Worm (Caenorhabditis elegans) whole organism, L1 larva: ENCODE measurements around the gene F53A2.3.

ENCODE experiments used
- C04F5.9 ChIP-seq: sonication (generic microtip); optimal IDR thresholded peaks from 2 replicates; lab custom pipeline; 2016; ENCODE audit warnings: missing genetic modification characterization, missing compliant biosample characterization
- C16A3.4 ChIP-seq: fragments of 150-350 bp; optimal IDR thresholded peaks from 2 replicates; lab custom pipeline; 2014; ENCODE audit warnings: missing biosample characterization, missing genetic modification characterization
- C34B4.2 ChIP-seq: sonication (generic microtip); optimal IDR thresholded peaks from 2 replicates; lab custom pipeline; 2017; ENCODE audit warnings: mild to moderate bottlenecking, missing genetic modification characterization, missing compliant biosample characterization
- Y116A8C.19 ChIP-seq: sonication (generic microtip); optimal IDR thresholded peaks from 2 replicates; lab custom pipeline; 2016; ENCODE audit warnings: missing compliant biosample characterization, missing genetic modification characterization, borderline replicate concordance
- aha-1 ChIP-seq: fragments of 150-350 bp; optimal IDR thresholded peaks from 2 replicates; lab custom pipeline; 2014; ENCODE audit warnings: missing biosample characterization, missing genetic modification characterization
- alr-1 ChIP-seq: fragments of 200-800 bp; sonication (Bioruptor generic); optimal IDR thresholded peaks from 2 replicates; lab custom pipeline; 2018; ENCODE audit warnings: borderline replicate concordance, mild to moderate bottlenecking, missing genetic modification characterization, missing compliant biosample characterization
- aly-2 ChIP-seq: fragments of 150-350 bp; optimal IDR thresholded peaks from 2 replicates; lab custom pipeline; 2014; ENCODE audit warnings: missing biosample characterization, missing genetic modification characterization
- ama-1 ChIP-seq: fragments of 150-350 bp; optimal IDR thresholded peaks from 2 replicates; lab custom pipeline; 2014
- blmp-1 ChIP-seq: fragments of 150-350 bp; optimal IDR thresholded peaks from 2 replicates; lab custom pipeline; 2014; ENCODE audit warnings: missing biosample characterization, missing genetic modification characterization
- ceh-63 ChIP-seq: fragments of 200-800 bp; sonication (Bioruptor generic); optimal IDR thresholded peaks from 2 replicates; lab custom pipeline; 2018; ENCODE audit warnings: mild to moderate bottlenecking, missing genetic modification characterization, missing compliant biosample characterization
- ceh-8 ChIP-seq: fragments of 200-800 bp; sonication (Bioruptor generic); optimal IDR thresholded peaks from 2 replicates; lab custom pipeline; 2018; ENCODE audit warnings: mild to moderate bottlenecking, missing genetic modification characterization, moderate library complexity, missing compliant biosample characterization
- ceh-88 ChIP-seq: fragments of 200-800 bp; sonication (Bioruptor generic); IDR thresholded peaks from 2 replicates; pipeline ENCODE4 v1.3.6; 2022; ENCODE audit warnings: missing genetic modification characterization, missing compliant biosample characterization
- ceh-90 ChIP-seq: sonication (generic microtip); optimal IDR thresholded peaks from 2 replicates; lab custom pipeline; 2016; ENCODE audit warnings: missing genetic modification characterization, missing compliant biosample characterization
- efl-1 ChIP-seq, 4 experiments: fragments of 150-350 bp; optimal IDR thresholded peaks in 3 of 4; peaks in 1 of 4; 1 replicate in 1 of 4; 2 replicates in 3 of 4; lab custom pipeline; 2014; ENCODE audit warnings: missing biosample characterization in 2 of 4, missing genetic modification characterization in 2 of 4, missing genetic modification reagents in 2 of 4
- efl-3 ChIP-seq: fragments of 200-800 bp; sonication (Bioruptor generic); optimal IDR thresholded peaks from 2 replicates; lab custom pipeline; 2018; ENCODE audit warnings: mild to moderate bottlenecking, missing genetic modification characterization, missing compliant biosample characterization
- egl-27 ChIP-seq, 2 experiments: fragments of 150-350 bp in 1 of 2; sonication (generic microtip); optimal IDR thresholded peaks; 3 replicates each; lab custom pipeline; 2017 to 2018; ENCODE audit warnings: missing biosample characterization in 2 of 2, missing genetic modification characterization in 2 of 2, missing genetic modification reagents in 2 of 2
- elt-2 ChIP-seq: sonication (generic microtip); optimal IDR thresholded peaks from 2 replicates; lab custom pipeline; 2016; ENCODE audit warnings: missing genetic modification characterization, mild to moderate bottlenecking, inconsistent platforms, missing compliant biosample characterization, missing genetic modification reagents
- elt-3 ChIP-seq, 6 experiments: fragments of 150-350 bp in 1 of 6; sonication (generic microtip); optimal IDR thresholded peaks; 2 replicates each; lab custom pipeline; 2017 to 2018; ENCODE audit warnings: missing biosample characterization in 6 of 6, missing genetic modification characterization in 6 of 6, inconsistent platforms in 1 of 6
- fkh-4 ChIP-seq: sonication (generic microtip); optimal IDR thresholded peaks from 2 replicates; lab custom pipeline; 2016; ENCODE audit warnings: missing compliant biosample characterization, missing genetic modification characterization, borderline replicate concordance
- fkh-8 ChIP-seq: sonication (generic microtip); optimal IDR thresholded peaks from 2 replicates; lab custom pipeline; 2016; ENCODE audit warnings: mild to moderate bottlenecking, missing genetic modification characterization, missing compliant biosample characterization
- fos-1 ChIP-seq: fragments of 150-350 bp; optimal IDR thresholded peaks from 2 replicates; lab custom pipeline; 2014; ENCODE audit warnings: missing biosample characterization, missing genetic modification characterization
- hlh-4 ChIP-seq: sonication (generic microtip); optimal IDR thresholded peaks from 2 replicates; lab custom pipeline; 2016; ENCODE audit warnings: mild to moderate bottlenecking, missing genetic modification characterization, missing compliant biosample characterization
- hpl-2 ChIP-seq: fragments of 150-350 bp; optimal IDR thresholded peaks from 2 replicates; lab custom pipeline; 2014; ENCODE audit warnings: missing biosample characterization, missing genetic modification reagents, missing genetic modification characterization
- irx-1 ChIP-seq: sonication (generic microtip); optimal IDR thresholded peaks from 2 replicates; lab custom pipeline; 2016; ENCODE audit warnings: missing genetic modification characterization, missing compliant biosample characterization
- isw-1 ChIP-seq: fragments of 200-800 bp; sonication (Bioruptor generic); IDR thresholded peaks from 2 replicates; pipeline ENCODE4 v1.3.6; 2022; ENCODE audit warnings: missing genetic modification characterization, missing compliant biosample characterization
- jun-1 ChIP-seq: fragments of 150-350 bp; optimal IDR thresholded peaks from 2 replicates; lab custom pipeline; 2014; ENCODE audit warnings: missing biosample characterization, missing genetic modification reagents, missing genetic modification characterization
- lin-13 ChIP-seq: fragments of 150-350 bp; optimal IDR thresholded peaks from 2 replicates; lab custom pipeline; 2014; ENCODE audit warnings: missing biosample characterization, missing genetic modification reagents, missing genetic modification characterization
- lin-14 ChIP-seq: fragments of 200-800 bp; sonication (Bioruptor generic); optimal IDR thresholded peaks from 2 replicates; lab custom pipeline; 2018; ENCODE audit warnings: mild to moderate bottlenecking, missing genetic modification characterization, moderate library complexity, missing compliant biosample characterization
- lin-15B ChIP-seq: fragments of 150-350 bp; sonication (generic microtip); optimal IDR thresholded peaks from 3 replicates; lab custom pipeline; 2014; ENCODE audit warnings: missing biosample characterization, missing genetic modification characterization
- lin-39 ChIP-seq: fragments of 150-350 bp; optimal IDR thresholded peaks from 2 replicates; lab custom pipeline; 2014; ENCODE audit warnings: missing biosample characterization, missing genetic modification reagents, missing genetic modification characterization
- mab-9 ChIP-seq: fragments of 200-800 bp; sonication (Bioruptor generic); IDR thresholded peaks from 2 replicates; pipeline ENCODE4 v1.3.6; 2022; ENCODE audit warnings: missing genetic modification reagents, missing genetic modification characterization, missing compliant biosample characterization
- mdl-1 ChIP-seq, 2 experiments: fragments of 150-350 bp; optimal IDR thresholded peaks; 2 replicates each; lab custom pipeline; 2014 to 2017; ENCODE audit warnings: missing biosample characterization in 2 of 2, missing genetic modification characterization in 2 of 2, inconsistent platforms in 1 of 2
- mef-2 ChIP-seq: fragments of 150-350 bp; optimal IDR thresholded peaks from 2 replicates; lab custom pipeline; 2014; ENCODE audit warnings: missing biosample characterization, missing genetic modification characterization
- mep-1 ChIP-seq: fragments of 150-350 bp; optimal IDR thresholded peaks from 2 replicates; lab custom pipeline; 2014; ENCODE audit warnings: missing biosample characterization, missing genetic modification characterization
- nhr-11 ChIP-seq: fragments of 150-350 bp; optimal IDR thresholded peaks from 2 replicates; lab custom pipeline; 2014; ENCODE audit warnings: missing biosample characterization, missing genetic modification characterization
- nhr-12 ChIP-seq: sonication (generic microtip); optimal IDR thresholded peaks from 2 replicates; lab custom pipeline; 2017; ENCODE audit warnings: missing biosample characterization, missing genetic modification characterization
- nhr-20 ChIP-seq: sonication (generic microtip); optimal IDR thresholded peaks from 2 replicates; lab custom pipeline; 2016; ENCODE audit warnings: mild to moderate bottlenecking, missing genetic modification characterization, missing compliant biosample characterization
- nhr-237 ChIP-seq: fragments of 150-350 bp; optimal IDR thresholded peaks from 2 replicates; lab custom pipeline; 2014; ENCODE audit warnings: missing biosample characterization, missing genetic modification characterization
- nhr-28 ChIP-seq: fragments of 150-350 bp; optimal IDR thresholded peaks from 2 replicates; lab custom pipeline; 2014; ENCODE audit warnings: missing biosample characterization, missing genetic modification characterization
- nhr-47 ChIP-seq: sonication (generic microtip); optimal IDR thresholded peaks from 2 replicates; lab custom pipeline; 2016; ENCODE audit warnings: mild to moderate bottlenecking, missing genetic modification characterization, moderate library complexity, missing compliant biosample characterization
- nhr-71 ChIP-seq: sonication (generic microtip); optimal IDR thresholded peaks from 2 replicates; lab custom pipeline; 2016; ENCODE audit warnings: mild to moderate bottlenecking, missing genetic modification characterization, moderate library complexity, missing compliant biosample characterization
- nhr-76 ChIP-seq: sonication (generic microtip); optimal IDR thresholded peaks from 2 replicates; lab custom pipeline; 2017; ENCODE audit warnings: missing biosample characterization, missing genetic modification characterization
- nhr-84 ChIP-seq: sonication (generic microtip); optimal IDR thresholded peaks from 2 replicates; lab custom pipeline; 2017; ENCODE audit warnings: missing biosample characterization, missing genetic modification characterization
- nhr-90 ChIP-seq: sonication (generic microtip); optimal IDR thresholded peaks from 2 replicates; lab custom pipeline; 2016; ENCODE audit warnings: mild to moderate bottlenecking, missing genetic modification characterization, missing compliant biosample characterization; ENCODE audit not compliant: poor library complexity
- pag-3 ChIP-seq: sonication (generic microtip); optimal IDR thresholded peaks from 2 replicates; lab custom pipeline; 2017; ENCODE audit warnings: missing genetic modification characterization, mild to moderate bottlenecking, missing compliant biosample characterization, antibody characterized with exemption, borderline replicate concordance; ENCODE audit not compliant: insufficient read depth
- pax-3 ChIP-seq: fragments of 200-800 bp; sonication (Bioruptor generic); optimal IDR thresholded peaks from 2 replicates; lab custom pipeline; 2018; ENCODE audit warnings: mild to moderate bottlenecking, missing genetic modification characterization, moderate library complexity, missing compliant biosample characterization
- pqm-1 ChIP-seq: sonication (generic microtip); optimal IDR thresholded peaks from 3 replicates; lab custom pipeline; 2017; ENCODE audit warnings: missing biosample characterization, missing genetic modification characterization
- rnt-1 ChIP-seq: sonication (generic microtip); optimal IDR thresholded peaks from 2 replicates; lab custom pipeline; 2016; ENCODE audit warnings: mild to moderate bottlenecking, missing genetic modification characterization, moderate library complexity, missing compliant biosample characterization
- sox-4 ChIP-seq: sonication (generic microtip); optimal IDR thresholded peaks from 2 replicates; lab custom pipeline; 2016; ENCODE audit warnings: missing genetic modification characterization, missing compliant biosample characterization
- sup-37 ChIP-seq: fragments of 200-800 bp; sonication (Bioruptor generic); optimal IDR thresholded peaks from 2 replicates; lab custom pipeline; 2018; ENCODE audit warnings: mild to moderate bottlenecking, missing genetic modification characterization, missing compliant biosample characterization
- tbx-2 ChIP-seq: sonication (generic microtip); optimal IDR thresholded peaks from 2 replicates; lab custom pipeline; 2016; ENCODE audit warnings: missing genetic modification characterization, missing compliant biosample characterization
- unc-98 ChIP-seq: fragments of 200-800 bp; sonication (Bioruptor generic); IDR thresholded peaks from 2 replicates; pipeline ENCODE4 v1.3.6; 2022; ENCODE audit warnings: missing genetic modification characterization, missing compliant biosample characterization
- xbp-1 ChIP-seq: sonication (generic microtip); optimal IDR thresholded peaks from 2 replicates; lab custom pipeline; 2016; ENCODE audit warnings: missing genetic modification characterization, missing compliant biosample characterization

F53A2.3 gene

ce11 chrIII:13377249-13377648 lies 37.7 kb upstream of the F53A2.3 start (continued):
- TF ChIP-seq nhr-47 (tag; lab: Kevin White, UChicago) (peak; percentile 31), efl-3 (GFP tag; lab: Kevin White, UChicago) (no peak), mdl-1 (tag; optimal IDR thresholded peaks at IDR 0.05; lab: Kevin White, UChicago) (peak in 1 of 2 experiments; percentile 44), lin-15B (tag; lab: Kevin White, UChicago) (no peak), lin-39 (tag; lab: Kevin White, UChicago) (no peak), nhr-71 (tag; lab: Kevin White, UChicago) (peak; percentile 70), aly-2 (tag; lab: Kevin White, UChicago) (no peak), C16A3.4 (tag; lab: Kevin White, UChicago) (no peak), blmp-1 (no peak), mab-9 (GFP tag; lab: Robert Waterston, UW) (no peak), lin-13 (GFP tag; lab: Kevin White, UChicago) (no peak), nhr-90 (tag; lab: Kevin White, UChicago) (peak; percentile 45), hlh-4 (tag; lab: Kevin White, UChicago) (no peak), pag-3 (tag; lab: Kevin White, UChicago) (no peak), fkh-8 (tag; lab: Kevin White, UChicago) (peak; percentile 4), ceh-88 (GFP tag; lab: Robert Waterston, UW) (no peak), nhr-11 (tag; lab: Kevin White, UChicago) (no peak), C34B4.2 (tag; lab: Kevin White, UChicago) (no peak), fos-1 (tag; lab: Kevin White, UChicago) (no peak), efl-1 (optimal IDR thresholded peaks at IDR 0.05; lab: Kevin White, UChicago) (peak; percentile 20 to 47), efl-1 (GFP tag; optimal IDR thresholded peaks at IDR 0.05 in 1 of 2; lab: Kevin White, UChicago) (peak; percentile 21 to 93), unc-98 (GFP tag; lab: Robert Waterston, UW) (no peak), xbp-1 (peak; percentile 52), nhr-20 (tag; lab: Kevin White, UChicago) (peak; percentile 39), nhr-12 (tag; lab: Kevin White, UChicago) (no peak), sup-37 (GFP tag; lab: Kevin White, UChicago) (no peak), elt-2 (tag; lab: Kevin White, UChicago) (peak; percentile 70), ama-1 (no peak), nhr-84 (tag; lab: Kevin White, UChicago) (no peak), mep-1 (tag; lab: Kevin White, UChicago) (peak; percentile 27), lin-14 (GFP tag; lab: Kevin White, UChicago) (peak; percentile 92), jun-1 (no peak), fkh-4 (tag; lab: Kevin White, UChicago) (no peak), aha-1 (no peak), mef-2 (tag; lab: Kevin White, UChicago) (no peak), ceh-8 (GFP tag; lab: Kevin White, UChicago) (no peak), ceh-90 (tag; lab: Kevin White, UChicago) (no peak), alr-1 (tag; lab: Kevin White, UChicago) (no peak), sox-4 (tag; lab: Kevin White, UChicago) (no peak), nhr-237 (tag; lab: Kevin White, UChicago) (no peak), Y116A8C.19 (no peak), tbx-2 (peak; percentile 33), nhr-28 (no peak), nhr-76 (tag; lab: Kevin White, UChicago) (no peak), ceh-63 (GFP tag; lab: Kevin White, UChicago) (no peak), pax-3 (no peak), isw-1 (GFP tag; lab: Robert Waterston, UW) (no peak), egl-27 (tag; optimal IDR thresholded peaks at IDR 0.05; lab: Kevin White, UChicago) (no peak), C04F5.9 (tag; lab: Kevin White, UChicago) (no peak), rnt-1 (tag; lab: Kevin White, UChicago) (no peak), elt-3 (tag; optimal IDR thresholded peaks at IDR 0.05; lab: Kevin White, UChicago) (no peak), hpl-2 (GFP tag; lab: Kevin White, UChicago) (no peak), pqm-1 (tag; lab: Kevin White, UChicago) (peak; percentile 9), irx-1 (tag; lab: Kevin White, UChicago) (peak; percentile 13)
